Worm (Caenorhabditis elegans) whole organism, L4/young adult: ENCODE data around the gene W04B5.5.

Experiments
- W03F9.2 ChIP-seq: fragments of 150-350 bp; optimal IDR thresholded peaks from 2 replicates; lab custom pipeline; 2014; ENCODE audit warnings: missing biosample characterization, missing genetic modification characterization
- dao-5 ChIP-seq: sonication (generic microtip); optimal IDR thresholded peaks from 2 replicates; lab custom pipeline; 2016; ENCODE audit warnings: missing genotype, missing genetic modification characterization, moderate library complexity, missing compliant biosample characterization
- him-1 ChIP-seq: sonication (generic microtip); optimal IDR thresholded peaks from 2 replicates; lab custom pipeline; 2016; ENCODE audit warnings: missing genotype, missing genetic modification reagents, missing genetic modification characterization, missing compliant biosample characterization

DNA sequence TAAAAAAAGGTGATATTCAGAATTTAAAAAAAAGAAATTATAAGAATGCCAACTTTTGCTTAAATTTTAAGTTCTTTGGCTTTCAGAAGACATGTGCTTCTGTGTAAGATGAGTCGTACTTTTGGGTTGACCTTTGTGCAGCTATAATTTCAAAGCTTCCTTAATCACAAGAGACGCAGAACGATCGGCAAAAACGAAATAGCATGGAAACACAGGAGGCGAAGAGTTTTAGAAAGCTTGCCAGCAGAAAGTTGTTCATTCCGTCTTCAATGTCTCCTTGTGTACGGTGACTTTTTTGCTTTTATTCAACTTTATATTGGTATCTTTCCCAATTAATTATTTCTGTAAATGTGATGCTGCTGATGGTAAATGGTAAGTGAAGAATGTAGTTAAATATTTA is 14.9 kb upstream of the W04B5.5 start:
- TF ChIP-seq dao-5 (tag; lab: Kevin White, UChicago) (no peak), W03F9.2 (tag; lab: Kevin White, UChicago) (no peak), him-1 (no peak)
